Fruit fly (Drosophila melanogaster) whole organism, prepupa: ENCODE measurements around the gene CkIalpha.

ENCODE experiments used
- Blimp-1 ChIP-seq: fragments of 200-800 bp; sonication (Bioruptor generic); optimal IDR thresholded peaks from 3 replicates; lab custom pipeline; 2017; ENCODE audit warnings: missing biosample characterization, missing genetic modification characterization, mild to moderate bottlenecking, moderate library complexity, missing genetic modification reagents
- CG11762 ChIP-seq: fragments of 200-800 bp; sonication (Bioruptor generic); optimal IDR thresholded peaks from 3 replicates; lab custom pipeline; 2016; ENCODE audit warnings: missing biosample characterization, missing genetic modification characterization; ENCODE audit not compliant: insufficient read depth
- CG1621 ChIP-seq: fragments of 200-800 bp; sonication (Bioruptor generic); optimal IDR thresholded peaks from 3 replicates; lab custom pipeline; 2018; ENCODE audit warnings: missing biosample characterization, mild to moderate bottlenecking, missing genetic modification characterization
- CG16779 ChIP-seq: fragments of 200-800 bp; sonication (Bioruptor generic); optimal IDR thresholded peaks from 3 replicates; lab custom pipeline; 2017; ENCODE audit warnings: missing biosample characterization, mild to moderate bottlenecking, missing genetic modification characterization
- CG31627 ChIP-seq: fragments of 200-800 bp; sonication (Bioruptor generic); optimal IDR thresholded peaks from 3 replicates; lab custom pipeline; 2016; ENCODE audit warnings: missing biosample characterization, missing genetic modification characterization
- CG32006 ChIP-seq: fragments of 200-800 bp; sonication (Bioruptor generic); optimal IDR thresholded peaks from 3 replicates; lab custom pipeline; 2017; ENCODE audit warnings: missing biosample characterization, mild to moderate bottlenecking, missing genetic modification characterization
- CG3919 ChIP-seq: fragments of 200-800 bp; sonication (Bioruptor generic); optimal IDR thresholded peaks from 3 replicates; lab custom pipeline; 2016; ENCODE audit warnings: missing biosample characterization, missing genetic modification characterization
- CG6163 ChIP-seq: fragments of 200-800 bp; sonication (Bioruptor generic); IDR thresholded peaks from 3 replicates; pipeline ENCODE4 v1.3.6; 2022; ENCODE audit warnings: missing biosample characterization, missing genetic modification characterization
- CG6276 ChIP-seq: fragments of 200-800 bp; sonication (Bioruptor generic); optimal IDR thresholded peaks from 2 replicates; lab custom pipeline; 2017; ENCODE audit warnings: missing biosample characterization, mild to moderate bottlenecking, missing genetic modification characterization
- CG6792 ChIP-seq: fragments of 200-800 bp; sonication (Bioruptor generic); optimal IDR thresholded peaks from 3 replicates; lab custom pipeline; 2016; ENCODE audit warnings: missing biosample characterization, missing genetic modification characterization
- CG6808 ChIP-seq: fragments of 200-800 bp; sonication (Bioruptor generic); optimal IDR thresholded peaks from 3 replicates; lab custom pipeline; 2017; ENCODE audit warnings: missing biosample characterization, missing genetic modification characterization, mild to moderate bottlenecking, moderate library complexity, missing genetic modification reagents
- CG7368 ChIP-seq: fragments of 200-800 bp; sonication (Bioruptor generic); optimal IDR thresholded peaks from 3 replicates; lab custom pipeline; 2016; ENCODE audit warnings: missing biosample characterization, missing genetic modification characterization
- CG8119 ChIP-seq: fragments of 200-800 bp; sonication (Bioruptor generic); IDR thresholded peaks from 3 replicates; pipeline ENCODE4 v1.3.6; 2022; ENCODE audit warnings: missing biosample characterization, missing genetic modification characterization
- CG8319 ChIP-seq: fragments of 200-800 bp; sonication (Bioruptor generic); optimal IDR thresholded peaks from 3 replicates; lab custom pipeline; 2016; ENCODE audit warnings: missing biosample characterization, missing genetic modification characterization
- CG9139 ChIP-seq: fragments of 200-800 bp; sonication (Bioruptor generic); optimal IDR thresholded peaks from 3 replicates; lab custom pipeline; 2017; ENCODE audit warnings: missing biosample characterization, mild to moderate bottlenecking, missing genetic modification characterization
- Eip75B ChIP-seq: fragments of 200-800 bp; sonication (Bioruptor generic); optimal IDR thresholded peaks from 3 replicates; lab custom pipeline; 2016; ENCODE audit warnings: missing biosample characterization, missing genetic modification characterization
- Eip93F ChIP-seq: fragments of 200-800 bp; sonication (Bioruptor generic); optimal IDR thresholded peaks from 2 replicates; lab custom pipeline; 2016; ENCODE audit warnings: missing biosample characterization, mild to moderate bottlenecking, missing genetic modification characterization
- Ets21C ChIP-seq: fragments of 200-800 bp; sonication (Bioruptor generic); optimal IDR thresholded peaks from 3 replicates; lab custom pipeline; 2016; ENCODE audit warnings: missing biosample characterization, missing genetic modification characterization
- Ets96B ChIP-seq: fragments of 200-800 bp; optimal IDR thresholded peaks from 2 replicates; lab custom pipeline; 2019; ENCODE audit warnings: missing biosample characterization, mild to moderate bottlenecking, missing genetic modification characterization, moderate library complexity
- Gug ChIP-seq: fragments of 200-800 bp; sonication (Bioruptor generic); IDR thresholded peaks from 2 replicates; pipeline ENCODE4 v1.3.6; 2022; ENCODE audit warnings: missing biosample characterization, missing genetic modification characterization
- Hr39 ChIP-seq: fragments of 200-800 bp; sonication (Bioruptor generic); optimal IDR thresholded peaks from 2 replicates; lab custom pipeline; 2016; ENCODE audit warnings: missing biosample characterization, missing genetic modification characterization
- Hr4 ChIP-seq: fragments of 200-800 bp; sonication (Bioruptor generic); optimal IDR thresholded peaks from 3 replicates; lab custom pipeline; 2016; ENCODE audit warnings: missing biosample characterization, missing genetic modification characterization
- Lpt ChIP-seq: fragments of 200-800 bp; sonication (Bioruptor generic); optimal IDR thresholded peaks from 3 replicates; lab custom pipeline; 2016; ENCODE audit warnings: missing biosample characterization, missing genetic modification characterization
- OdsH ChIP-seq: fragments of 200-800 bp; sonication (Bioruptor generic); optimal IDR thresholded peaks from 3 replicates; lab custom pipeline; 2016; ENCODE audit warnings: missing biosample characterization, missing genetic modification characterization
- Sox14 ChIP-seq: fragments of 200-800 bp; sonication (Bioruptor generic); optimal IDR thresholded peaks from 3 replicates; lab custom pipeline; 2016; ENCODE audit warnings: missing biosample characterization, missing genetic modification characterization
- Sox15 ChIP-seq: fragments of 200-800 bp; sonication (Bioruptor generic); optimal IDR thresholded peaks from 3 replicates; lab custom pipeline; 2016; ENCODE audit warnings: missing biosample characterization, missing genetic modification characterization
- achi ChIP-seq: fragments of 200-800 bp; sonication (Bioruptor generic); optimal IDR thresholded peaks from 3 replicates; lab custom pipeline; 2016; ENCODE audit warnings: missing biosample characterization, missing genetic modification characterization
- acj6 ChIP-seq: fragments of 200-800 bp; sonication (Bioruptor generic); optimal IDR thresholded peaks from 3 replicates; lab custom pipeline; 2016; ENCODE audit warnings: missing biosample characterization, missing genetic modification characterization
- cyc ChIP-seq: fragments of 200-800 bp; sonication (Bioruptor generic); optimal IDR thresholded peaks from 3 replicates; lab custom pipeline; 2016; ENCODE audit warnings: missing biosample characterization, missing genetic modification characterization
- dac ChIP-seq: fragments of 200-800 bp; sonication (Bioruptor generic); optimal IDR thresholded peaks from 2 replicates; lab custom pipeline; 2017; ENCODE audit warnings: missing biosample characterization, mild to moderate bottlenecking, missing genetic modification characterization
- eg ChIP-seq: fragments of 200-800 bp; sonication (Bioruptor generic); IDR thresholded peaks from 3 replicates; pipeline ENCODE4 v1.3.6; 2022; ENCODE audit warnings: missing biosample characterization, missing genetic modification characterization
- esn ChIP-seq: fragments of 200-800 bp; sonication (Bioruptor generic); optimal IDR thresholded peaks from 2 replicates; lab custom pipeline; 2016; ENCODE audit warnings: missing biosample characterization, mild to moderate bottlenecking, missing genetic modification characterization, moderate library complexity
- fd59A ChIP-seq: fragments of 200-800 bp; sonication (Bioruptor generic); optimal IDR thresholded peaks from 2 replicates; lab custom pipeline; 2017; ENCODE audit warnings: missing biosample characterization, mild to moderate bottlenecking, missing genetic modification characterization, missing genetic modification reagents
- fd85E ChIP-seq: fragments of 200-800 bp; sonication (Bioruptor generic); optimal IDR thresholded peaks from 3 replicates; lab custom pipeline; 2016; ENCODE audit warnings: missing biosample characterization, missing genetic modification characterization
- lz ChIP-seq: fragments of 200-800 bp; sonication (Bioruptor generic); optimal IDR thresholded peaks from 3 replicates; lab custom pipeline; 2016; ENCODE audit warnings: missing biosample characterization, missing genetic modification characterization
- net ChIP-seq: fragments of 200-800 bp; sonication (Bioruptor generic); optimal IDR thresholded peaks from 3 replicates; lab custom pipeline; 2016; ENCODE audit warnings: missing biosample characterization, missing genetic modification characterization
- pdm3 ChIP-seq: fragments of 200-800 bp; sonication (Bioruptor generic); optimal IDR thresholded peaks from 3 replicates; lab custom pipeline; 2016; ENCODE audit warnings: missing biosample characterization, missing genetic modification characterization
- salr ChIP-seq, 2 experiments: fragments of 200-800 bp; sonication (Bioruptor generic); optimal IDR thresholded peaks; 3 replicates each; lab custom pipeline; 2016 to 2018; ENCODE audit warnings: missing biosample characterization in 2 of 2, missing genetic modification characterization in 2 of 2, mild to moderate bottlenecking in 1 of 2
- spab ChIP-seq: fragments of 200-800 bp; sonication (Bioruptor generic); optimal IDR thresholded peaks from 2 replicates; lab custom pipeline; 2017; ENCODE audit warnings: missing biosample characterization, mild to moderate bottlenecking, missing genetic modification characterization, missing genetic modification reagents
- ss ChIP-seq, 2 experiments: fragments of 200-800 bp; sonication (Bioruptor generic); optimal IDR thresholded peaks; 2 replicates in 1 of 2; 3 replicates in 1 of 2; lab custom pipeline; 2017 to 2018; ENCODE audit warnings: mild to moderate bottlenecking in 2 of 2, missing biosample characterization in 2 of 2, missing genetic modification characterization in 2 of 2, moderate library complexity in 1 of 2
- svp ChIP-seq: fragments of 200-800 bp; sonication (Bioruptor generic); peaks from one replicate; lab custom pipeline; 2016; ENCODE audit warnings: missing biosample characterization, missing genetic modification characterization
- topi ChIP-seq: fragments of 200-800 bp; sonication (Bioruptor generic); optimal IDR thresholded peaks from 3 replicates; lab custom pipeline; 2016; ENCODE audit warnings: missing biosample characterization, missing genetic modification characterization
- vri ChIP-seq: fragments of 200-800 bp; sonication (Bioruptor generic); optimal IDR thresholded peaks from 3 replicates; lab custom pipeline; 2016; ENCODE audit warnings: missing biosample characterization, mild to moderate bottlenecking, missing genetic modification characterization

Gene CkIalpha

DNA sequence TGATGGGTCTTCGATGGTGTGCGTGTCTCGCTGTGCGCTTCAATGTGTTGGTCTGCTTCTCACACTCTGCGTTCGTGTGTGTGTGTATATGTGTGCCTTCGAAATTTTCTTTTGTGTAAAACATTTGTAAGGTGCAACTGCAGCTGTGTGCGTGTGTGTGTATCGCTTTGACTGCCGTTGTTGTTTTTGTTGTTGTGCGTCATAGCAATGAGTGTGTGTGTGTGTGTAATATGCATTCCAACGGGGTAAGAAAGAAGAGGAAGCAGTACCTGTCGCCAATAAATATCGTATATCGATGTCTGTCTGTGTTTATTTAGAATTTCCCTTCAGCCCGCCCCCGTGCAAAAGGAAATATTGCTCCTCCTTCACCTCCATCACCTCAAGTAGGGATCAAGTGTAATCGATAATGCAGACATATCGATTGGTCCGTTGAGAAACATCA lies 883 bp downstream of the CkIalpha start (continued):
- TF ChIP-seq CG8119 (no peak), CG16779 (tag; lab: Kevin White, UChicago) (no peak), Lpt (GFP tag; lab: Kevin White, UChicago) (peak; percentile 23), Ets96B (tag; lab: Kevin White, UChicago) (peak; percentile 1), fd59A (no peak), salr (GFP tag; optimal IDR thresholded peaks at IDR 0.05; lab: Kevin White, UChicago) (no peak), CG9139 (GFP tag; lab: Kevin White, UChicago) (peak; percentile 28), Blimp-1 (GFP tag; lab: Kevin White, UChicago) (no peak), eg (GFP tag; lab: Robert Waterston, UW) (0 out of 3 replicates have a peak, but pooled peaks have one; percentile 13), pdm3 (GFP tag; lab: Kevin White, UChicago) (no peak), achi (GFP tag; lab: Kevin White, UChicago) (peak; percentile 15), acj6 (GFP tag; lab: Kevin White, UChicago) (no peak), Ets21C (GFP tag; lab: Kevin White, UChicago) (no peak), svp (GFP tag; lab: Kevin White, UChicago) (peak; percentile 96), CG1621 (tag; lab: Kevin White, UChicago) (peak; percentile 78), CG6276 (no peak), Hr39 (GFP tag; lab: Kevin White, UChicago) (no peak), cyc (GFP tag; lab: Kevin White, UChicago) (no peak), CG7368 (GFP tag; lab: Kevin White, UChicago) (no peak), topi (GFP tag; lab: Kevin White, UChicago) (no peak), CG8319 (GFP tag; lab: Kevin White, UChicago) (no peak), CG6163 (GFP tag; lab: Robert Waterston, UW) (peak; percentile 34; the same call in 1 of the 3 replicates)

DNA sequence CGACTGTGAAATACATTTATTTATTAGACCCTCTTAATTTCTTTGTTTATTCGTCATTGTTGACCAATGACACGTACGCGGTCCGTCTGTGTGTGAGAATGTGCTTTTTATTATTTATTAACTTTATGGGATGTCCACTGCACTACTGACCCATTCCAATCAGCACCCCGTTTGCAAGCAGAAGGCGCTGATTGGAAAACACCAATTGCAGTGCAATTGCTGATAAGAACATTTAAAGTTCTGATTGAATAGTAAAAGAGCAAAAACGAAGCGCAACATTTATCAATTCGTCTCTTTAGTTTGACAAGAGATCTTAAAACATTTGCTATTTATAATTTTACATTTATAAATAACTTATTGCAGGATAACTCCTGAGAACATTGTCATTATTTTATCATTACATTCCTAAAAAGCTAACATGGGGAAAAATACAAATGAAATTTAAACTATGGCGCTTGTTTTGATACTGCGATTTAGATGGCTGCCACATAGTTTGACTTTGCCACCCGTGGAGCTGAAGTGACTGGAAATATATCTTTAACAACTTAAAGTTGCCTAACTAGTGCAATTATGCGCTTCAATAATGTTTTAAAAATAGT lies 5.1 kb downstream of the CkIalpha start:
- TF ChIP-seq svp (GFP tag; lab: Kevin White, UChicago) (peak; percentile 1), CG31627 (GFP tag; lab: Kevin White, UChicago) (no peak), OdsH (GFP tag; lab: Kevin White, UChicago) (no peak), CG3919 (GFP tag; lab: Kevin White, UChicago) (no peak), Eip93F (GFP tag; lab: Kevin White, UChicago) (no peak), vri (GFP tag; lab: Kevin White, UChicago) (peak; percentile 9), Blimp-1 (GFP tag; lab: Kevin White, UChicago) (no peak), CG7368 (GFP tag; lab: Kevin White, UChicago) (no peak), esn (no peak), CG9139 (GFP tag; lab: Kevin White, UChicago) (no peak), Sox15 (GFP tag; lab: Kevin White, UChicago) (no peak), eg (GFP tag; lab: Robert Waterston, UW) (no peak), fd59A (no peak), Hr4 (GFP tag; lab: Kevin White, UChicago) (no peak), topi (GFP tag; lab: Kevin White, UChicago) (no peak), lz (GFP tag; lab: Kevin White, UChicago) (no peak), Sox14 (GFP tag; lab: Kevin White, UChicago) (no peak)

DNA sequence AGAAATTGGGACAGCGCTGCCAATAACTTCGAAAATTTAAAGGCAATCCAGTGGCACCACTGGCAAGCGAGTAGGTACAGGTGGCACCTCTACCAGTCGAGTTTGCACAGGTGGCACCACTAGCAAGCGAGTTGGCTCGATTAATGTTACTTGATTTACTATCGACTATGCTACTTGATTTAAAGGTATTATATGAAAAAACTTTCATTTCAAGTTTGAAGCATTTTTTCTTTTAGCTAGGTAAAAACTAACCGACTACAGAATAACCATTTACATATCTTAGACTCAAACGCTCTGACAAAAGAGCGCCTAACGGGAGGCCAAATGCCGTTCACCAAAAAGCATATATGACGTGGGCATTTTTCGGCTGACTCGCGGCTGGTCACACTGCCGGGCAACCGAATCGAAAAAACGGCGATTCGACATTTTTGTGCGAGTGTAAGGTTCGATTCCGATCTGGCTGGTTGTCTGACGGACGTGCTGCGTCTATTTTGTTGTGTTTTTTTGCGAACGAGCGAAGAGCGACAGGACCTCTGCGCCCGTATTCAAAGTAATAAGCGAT lies 5.7 kb downstream of the CkIalpha start, which contains the start of gene Tis11:
Gene Tis11 (plus strand): TSS at position 417 of the 562 bp plus-strand sequence.
- TF ChIP-seq CG8319 (GFP tag; lab: Kevin White, UChicago) (no peak), Gug (GFP tag; lab: Robert Waterston, UW) (no peak), Eip75B (GFP tag; lab: Kevin White, UChicago) (no peak), fd85E (GFP tag; lab: Kevin White, UChicago) (no peak), spab (GFP tag; lab: Kevin White, UChicago) (no peak), dac (no peak), CG9139 (GFP tag; lab: Kevin White, UChicago) (no peak), net (GFP tag; lab: Kevin White, UChicago) (peak; percentile 27), ss (GFP tag; optimal IDR thresholded peaks at IDR 0.05; lab: Kevin White, UChicago) (peak; percentile 9 to 15), CG6808 (GFP tag; lab: Kevin White, UChicago) (no peak), CG32006 (no peak), Hr39 (GFP tag; lab: Kevin White, UChicago) (no peak), CG1621 (tag; lab: Kevin White, UChicago) (no peak), Lpt (GFP tag; lab: Kevin White, UChicago) (no peak), OdsH (GFP tag; lab: Kevin White, UChicago) (no peak), CG6792 (no peak), CG6163 (GFP tag; lab: Robert Waterston, UW) (peak; percentile 10; the same call in 2 of the 3 replicates), cyc (GFP tag; lab: Kevin White, UChicago) (no peak), eg (GFP tag; lab: Robert Waterston, UW) (peak; percentile 47; the same call in 2 of the 3 replicates), CG11762 (GFP tag; lab: Kevin White, UChicago) (no peak), Sox14 (GFP tag; lab: Kevin White, UChicago) (peak; percentile 28), svp (GFP tag; lab: Kevin White, UChicago) (peak; percentile 62), CG3919 (GFP tag; lab: Kevin White, UChicago) (peak; percentile 26), pdm3 (GFP tag; lab: Kevin White, UChicago) (no peak), vri (GFP tag; lab: Kevin White, UChicago) (peak; percentile 40), Eip93F (GFP tag; lab: Kevin White, UChicago) (no peak)
